Fruit fly (Drosophila melanogaster) whole organism, embryonic: Measurements from ENCODE around the gene Hpd.

Experiments used
- Abd-B ChIP-seq: fragments of 200-800 bp; sonication (Bioruptor generic); optimal IDR thresholded peaks from 2 replicates; lab custom pipeline; 2018; ENCODE audit warnings: missing biosample characterization, mild to moderate bottlenecking, missing genetic modification characterization, moderate library complexity
- Atf-2 ChIP-seq: fragments of 200-800 bp; sonication (Bioruptor generic); optimal IDR thresholded peaks from 2 replicates; lab custom pipeline; 2016; ENCODE audit warnings: missing biosample characterization, missing genetic modification characterization
- CG1024 ChIP-seq: fragments of 200-800 bp; sonication (Bioruptor generic); IDR thresholded peaks from 2 replicates; pipeline ENCODE4 v1.3.6; 2022; ENCODE audit warnings: missing biosample characterization, missing genetic modification characterization
- CG10274 ChIP-seq: fragments of 200-800 bp; sonication (Bioruptor generic); optimal IDR thresholded peaks from 3 replicates; lab custom pipeline; 2017; ENCODE audit warnings: missing biosample characterization, mild to moderate bottlenecking, missing genetic modification characterization
- CG10654 ChIP-seq: fragments of 200-800 bp; sonication (Bioruptor generic); optimal IDR thresholded peaks from 2 replicates; lab custom pipeline; 2016; ENCODE audit warnings: missing biosample characterization, missing genetic modification characterization
- CG12391 ChIP-seq: fragments of 200-800 bp; sonication (Bioruptor generic); optimal IDR thresholded peaks from 3 replicates; lab custom pipeline; 2018; ENCODE audit warnings: missing biosample characterization, mild to moderate bottlenecking, missing genetic modification characterization, moderate library complexity
- CG13287 ChIP-seq: fragments of 200-800 bp; sonication (Bioruptor generic); IDR thresholded peaks from 2 replicates; pipeline ENCODE4 v1.3.6; 2022; ENCODE audit warnings: missing biosample characterization, missing genetic modification characterization; ENCODE audit not compliant: partially characterized antibody
- CG13296 ChIP-seq: fragments of 200-800 bp; sonication (Bioruptor generic); optimal IDR thresholded peaks from 3 replicates; lab custom pipeline; 2018; ENCODE audit warnings: missing biosample characterization, mild to moderate bottlenecking, missing genetic modification characterization
- CG15011 ChIP-seq: fragments of 200-800 bp; sonication (Bioruptor generic); optimal IDR thresholded peaks from 3 replicates; lab custom pipeline; 2018; ENCODE audit warnings: missing biosample characterization, mild to moderate bottlenecking, missing genetic modification characterization
- CG1602 ChIP-seq: fragments of 200-800 bp; sonication (Bioruptor generic); optimal IDR thresholded peaks from 3 replicates; lab custom pipeline; 2016; ENCODE audit warnings: missing biosample characterization, missing genetic modification characterization
- CG16779 ChIP-seq: fragments of 200-800 bp; sonication (Bioruptor generic); IDR thresholded peaks from 2 replicates; pipeline ENCODE4 v1.3.6; 2022; ENCODE audit warnings: missing biosample characterization, missing genetic modification characterization
- CG17568 ChIP-seq: fragments of 200-800 bp; sonication (Bioruptor generic); optimal IDR thresholded peaks from 2 replicates; lab custom pipeline; 2018; ENCODE audit warnings: missing biosample characterization, mild to moderate bottlenecking, missing genetic modification characterization, moderate library complexity
- CG30020 ChIP-seq: fragments of 200-800 bp; optimal IDR thresholded peaks from 2 replicates; lab custom pipeline; 2019; ENCODE audit warnings: missing biosample characterization, mild to moderate bottlenecking, missing genetic modification characterization, moderate library complexity
- CG31365 ChIP-seq: fragments of 200-800 bp; sonication (Bioruptor generic); optimal IDR thresholded peaks from 2 replicates; lab custom pipeline; 2018; ENCODE audit warnings: missing biosample characterization, mild to moderate bottlenecking, missing genetic modification characterization
- CG31388 ChIP-seq: fragments of 200-800 bp; sonication (Bioruptor generic); optimal IDR thresholded peaks from 2 replicates; lab custom pipeline; 2016; ENCODE audit warnings: missing biosample characterization, missing genetic modification characterization
- CG3163 ChIP-seq: fragments of 200-800 bp; sonication (Bioruptor generic); optimal IDR thresholded peaks from 3 replicates; lab custom pipeline; 2016; ENCODE audit warnings: missing biosample characterization, missing genetic modification characterization
- CG3281 ChIP-seq: fragments of 200-800 bp; sonication (Bioruptor generic); optimal IDR thresholded peaks from 3 replicates; lab custom pipeline; 2017; ENCODE audit warnings: missing biosample characterization, mild to moderate bottlenecking, missing genetic modification characterization
- CG3995 ChIP-seq: fragments of 200-800 bp; sonication (Bioruptor generic); optimal IDR thresholded peaks from 3 replicates; lab custom pipeline; 2016; ENCODE audit warnings: missing biosample characterization, missing genetic modification characterization
- CG43689 ChIP-seq: fragments of 200-800 bp; sonication (Bioruptor generic); IDR thresholded peaks from 2 replicates; pipeline ENCODE4 v1.3.6; 2022; ENCODE audit warnings: missing biosample characterization, missing genetic modification characterization
- CG6683 ChIP-seq: fragments of 200-800 bp; sonication (Bioruptor generic); optimal IDR thresholded peaks from 2 replicates; lab custom pipeline; 2017; ENCODE audit warnings: missing biosample characterization, mild to moderate bottlenecking, missing genetic modification characterization, missing genetic modification reagents
- CG7963 ChIP-seq: fragments of 200-800 bp; sonication (Bioruptor generic); IDR thresholded peaks from 3 replicates; pipeline ENCODE4 v1.3.6; 2022; ENCODE audit warnings: missing biosample characterization, missing genetic modification characterization; ENCODE audit not compliant: partially characterized antibody
- CG9817 ChIP-seq: fragments of 200-800 bp; sonication (Bioruptor generic); optimal IDR thresholded peaks from 2 replicates; lab custom pipeline; 2018; ENCODE audit warnings: missing biosample characterization, mild to moderate bottlenecking, missing genetic modification characterization, moderate library complexity
- Camta ChIP-seq: fragments of 200-800 bp; sonication (Bioruptor generic); optimal IDR thresholded peaks from 2 replicates; lab custom pipeline; 2016; ENCODE audit warnings: missing biosample characterization, missing genetic modification characterization
- Dbx ChIP-seq: fragments of 200-800 bp; sonication (Bioruptor generic); IDR thresholded peaks from 3 replicates; pipeline ENCODE4 v1.3.6; 2022; ENCODE audit warnings: missing biosample characterization, missing genetic modification characterization
- E2f2 ChIP-seq: fragments of 200-800 bp; sonication (Bioruptor generic); IDR thresholded peaks from 2 replicates; pipeline ENCODE4 v1.3.6; 2022; ENCODE audit warnings: missing biosample characterization, missing genetic modification characterization
- HLH3B ChIP-seq: fragments of 200-800 bp; sonication (Bioruptor generic); IDR thresholded peaks from 2 replicates; pipeline ENCODE4 v1.3.6; 2022; ENCODE audit warnings: missing biosample characterization, missing genetic modification characterization
- Hr51 ChIP-seq, 2 experiments: fragments of 200-800 bp; sonication (Bioruptor generic); optimal IDR thresholded peaks; 2 replicates in 1 of 2; 3 replicates in 1 of 2; lab custom pipeline; 2016 to 2018; ENCODE audit warnings: missing biosample characterization in 2 of 2, missing genetic modification characterization in 2 of 2, mild to moderate bottlenecking in 1 of 2, moderate library complexity in 1 of 2
- NC2α ChIP-seq: fragments of 200-800 bp; sonication (Bioruptor generic); optimal IDR thresholded peaks from 2 replicates; lab custom pipeline; 2016; ENCODE audit warnings: missing biosample characterization, missing genetic modification characterization
- Oli ChIP-seq: fragments of 200-800 bp; sonication (Bioruptor generic); optimal IDR thresholded peaks from 2 replicates; lab custom pipeline; 2018; ENCODE audit warnings: missing biosample characterization, mild to moderate bottlenecking, missing genetic modification characterization, moderate library complexity
- YL-1 ChIP-seq: fragments of 200-800 bp; sonication (Bioruptor generic); optimal IDR thresholded peaks from 3 replicates; lab custom pipeline; 2017; ENCODE audit warnings: missing biosample characterization, mild to moderate bottlenecking, missing genetic modification characterization
- eve ChIP-seq, 2 experiments: fragments of >200 bp; optimal IDR thresholded peaks; 2 replicates each; lab custom pipeline; 2017; ENCODE audit warnings: missing biosample characterization in 2 of 2, missing genetic modification characterization in 2 of 2
- exex ChIP-seq: fragments of 200-800 bp; sonication (Bioruptor generic); optimal IDR thresholded peaks from 4 replicates; lab custom pipeline; 2018; ENCODE audit warnings: missing biosample characterization, mild to moderate bottlenecking, missing genetic modification characterization, moderate library complexity
- fd3F ChIP-seq: fragments of 200-800 bp; sonication (Bioruptor generic); optimal IDR thresholded peaks from 2 replicates; lab custom pipeline; 2018; ENCODE audit warnings: missing biosample characterization, mild to moderate bottlenecking, missing genetic modification characterization, moderate library complexity
- fd64A ChIP-seq: fragments of 200-800 bp; sonication (Bioruptor generic); optimal IDR thresholded peaks from 3 replicates; lab custom pipeline; 2018; ENCODE audit warnings: missing biosample characterization, mild to moderate bottlenecking, missing genetic modification characterization
- gcm2 ChIP-seq: fragments of 200-800 bp; sonication (Bioruptor generic); optimal IDR thresholded peaks from 2 replicates; lab custom pipeline; 2016; ENCODE audit warnings: missing biosample characterization, missing genetic modification characterization
- gem ChIP-seq: fragments of 200-800 bp; sonication (Bioruptor generic); optimal IDR thresholded peaks from 2 replicates; lab custom pipeline; 2019; ENCODE audit warnings: missing biosample characterization, mild to moderate bottlenecking, missing genetic modification characterization, moderate library complexity
- gsb-n ChIP-seq: fragments of 200-800 bp; sonication (Bioruptor generic); optimal IDR thresholded peaks from 3 replicates; lab custom pipeline; 2018; ENCODE audit warnings: missing biosample characterization, mild to moderate bottlenecking, missing genetic modification characterization
- ham ChIP-seq: fragments of 200-800 bp; sonication (Bioruptor generic); IDR thresholded peaks from 2 replicates; pipeline ENCODE4 v1.3.6; 2022; ENCODE audit warnings: missing biosample characterization, missing genetic modification characterization
- lmd ChIP-seq: fragments of 200-800 bp; sonication (Bioruptor generic); IDR thresholded peaks from 2 replicates; pipeline ENCODE4 v1.3.6; 2022; ENCODE audit warnings: missing biosample characterization, missing genetic modification characterization
- nerfin-2 ChIP-seq: fragments of 200-800 bp; sonication (Bioruptor generic); IDR thresholded peaks from 2 replicates; pipeline ENCODE4 v1.3.6; 2022; ENCODE audit warnings: missing biosample characterization, missing genetic modification characterization; ENCODE audit not compliant: partially characterized antibody
- otp ChIP-seq: fragments of 200-800 bp; sonication (Bioruptor generic); IDR thresholded peaks from 3 replicates; pipeline ENCODE4, ENCODE4 v1.3.6; 2022; ENCODE audit warnings: missing biosample characterization, missing genetic modification characterization
- rib ChIP-seq: fragments of 200-800 bp; sonication (Bioruptor generic); IDR thresholded peaks from 2 replicates; pipeline ENCODE4 v1.3.6; 2022; ENCODE audit warnings: missing biosample characterization, missing genetic modification characterization
- sens-2 ChIP-seq: fragments of 200-800 bp; sonication (Bioruptor generic); IDR thresholded peaks from 2 replicates; pipeline ENCODE4 v1.3.6; 2022; ENCODE audit warnings: missing biosample characterization, missing genetic modification characterization
- so ChIP-seq: fragments of 200-800 bp; sonication (Bioruptor generic); IDR thresholded peaks from 3 replicates; pipeline ENCODE4 v1.3.6; 2022; ENCODE audit warnings: missing biosample characterization, missing genetic modification characterization
- sob ChIP-seq: fragments of 200-800 bp; sonication (Bioruptor generic); IDR thresholded peaks from 2 replicates; pipeline ENCODE4 v1.3.6; 2022; ENCODE audit warnings: missing biosample characterization, missing genetic modification characterization
- stwl ChIP-seq: fragments of 200-800 bp; sonication (Bioruptor generic); optimal IDR thresholded peaks from 3 replicates; lab custom pipeline; 2018; ENCODE audit warnings: missing biosample characterization, mild to moderate bottlenecking, missing genetic modification characterization, moderate library complexity
- tgo ChIP-seq: fragments of 200-800 bp; sonication (Bioruptor generic); IDR thresholded peaks from 3 replicates; pipeline ENCODE4 v1.3.6; 2022; ENCODE audit warnings: missing biosample characterization, missing genetic modification characterization
- tll ChIP-seq, 2 experiments: fragments of 200-800 bp in 1 of 2; fragments of >200 bp in 1 of 2; sonication (Bioruptor generic) in 1 of 2; optimal IDR thresholded peaks; 2 replicates each; lab custom pipeline; 2017 to 2019; ENCODE audit warnings: missing biosample characterization in 2 of 2, missing genetic modification characterization in 2 of 2, mild to moderate bottlenecking in 1 of 2, moderate library complexity in 1 of 2
- z ChIP-seq: fragments of 200-800 bp; sonication (Bioruptor generic); IDR thresholded peaks from 3 replicates; pipeline ENCODE4 v1.3.6; 2022; ENCODE audit warnings: missing biosample characterization, missing genetic modification characterization

Gene Hpd

DNA sequence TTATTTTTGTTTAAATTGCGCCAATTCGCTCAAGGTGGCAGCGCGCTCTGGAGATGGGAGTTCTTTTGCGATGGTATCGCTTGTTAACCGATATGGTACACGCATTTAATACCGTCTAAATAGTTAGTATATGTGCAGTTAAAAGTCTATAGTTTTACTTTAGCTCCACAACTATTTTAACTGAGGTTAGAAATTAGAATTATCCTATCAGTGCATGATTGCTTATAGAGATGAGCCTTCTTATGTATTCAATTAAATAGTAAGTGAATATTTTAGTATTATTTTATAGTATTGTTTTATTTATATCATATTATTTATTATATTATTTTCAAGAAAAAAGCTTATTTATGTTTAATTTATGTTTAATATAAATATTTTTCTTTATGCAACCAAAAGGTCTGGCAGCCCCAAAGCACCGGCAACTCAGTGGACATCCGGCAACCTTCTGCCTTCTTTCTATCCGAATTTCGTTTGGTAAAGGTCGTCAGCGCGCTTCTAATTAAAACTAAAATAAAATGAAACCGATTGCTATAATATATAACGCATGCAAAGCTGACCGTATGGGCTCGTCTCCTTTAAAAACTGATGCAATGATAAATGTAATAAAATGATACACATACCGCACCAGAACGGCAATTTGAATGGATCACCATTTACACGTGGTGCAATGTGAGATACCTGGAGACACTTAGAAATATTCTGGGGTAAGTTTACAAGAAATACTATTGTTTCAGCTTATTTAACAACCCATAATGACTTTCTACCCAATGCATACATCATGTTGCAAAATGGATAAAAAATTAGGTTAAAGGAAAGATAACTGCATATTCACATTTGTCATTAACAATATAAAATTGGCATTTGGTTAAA is 13.4 kb upstream of the Hpd start, which contains the start of gene CG5199 (continued):
- peak; percentile 56 for TF ChIP-seq CG1602
- no peak for TF ChIP-seq CG16779
- peak; percentile 0 to 65 for TF ChIP-seq Hr51 (GFP tag; optimal IDR thresholded peaks at IDR 0.05; lab: Kevin White, UChicago)
- peak; percentile 75 for TF ChIP-seq CG3281 (GFP tag; lab: Kevin White, UChicago)
- peak; percentile 72 for TF ChIP-seq tgo (GFP tag; lab: Robert Waterston, UW)
- no peak for TF ChIP-seq CG31365 (tag; lab: Kevin White, UChicago)
- TF ChIP-seq gsb-n (tag; lab: Kevin White, UChicago): peak; percentile 70
- no peak for TF ChIP-seq CG3163 (GFP tag; lab: Kevin White, UChicago)
- TF ChIP-seq sob (GFP tag; lab: Robert Waterston, UW): no peak
- TF ChIP-seq fd64A (GFP tag; lab: Kevin White, UChicago): no peak
- TF ChIP-seq nerfin-2 (GFP tag; lab: Robert Waterston, UW): no peak
- no peak for TF ChIP-seq tll (GFP tag; optimal IDR thresholded peaks at IDR 0.05; lab: Kevin White, UChicago)
- no peak for TF ChIP-seq CG17568 (GFP tag; lab: Kevin White, UChicago)
- TF ChIP-seq so (GFP tag; lab: Robert Waterston, UW): no peak
- no peak for TF ChIP-seq CG43689
- TF ChIP-seq stwl (tag; lab: Kevin White, UChicago): peak; percentile 50
- TF ChIP-seq Abd-B (GFP tag; lab: Kevin White, UChicago): peak; percentile 91
- TF ChIP-seq CG15011: no peak
- TF ChIP-seq NC2α (GFP tag; lab: Kevin White, UChicago): no peak
- TF ChIP-seq CG3995 (GFP tag; lab: Kevin White, UChicago): peak; percentile 19
- TF ChIP-seq gem (tag; lab: Kevin White, UChicago): peak; percentile 91
- peak; percentile 58 for TF ChIP-seq Camta
- TF ChIP-seq CG31388 (GFP tag; lab: Kevin White, UChicago): peak; percentile 56
- peak; percentile 62 for TF ChIP-seq E2f2 (GFP tag; lab: Robert Waterston, UW)
- TF ChIP-seq exex: no peak
- TF ChIP-seq CG13287: peak; percentile 79
- peak; percentile 75 for TF ChIP-seq lmd
- peak; percentile 77 for TF ChIP-seq CG30020 (tag; lab: Kevin White, UChicago)
- peak; percentile 75; the same call in 2 of the 3 replicates for TF ChIP-seq Dbx (GFP tag; lab: Robert Waterston, UW)
- TF ChIP-seq HLH3B (GFP tag; lab: Robert Waterston, UW): peak; percentile 42; the same call in 1 of the 2 replicates
- TF ChIP-seq Oli (tag; lab: Kevin White, UChicago): peak; percentile 56
- TF ChIP-seq otp: no peak
- TF ChIP-seq CG12391 (tag; lab: Kevin White, UChicago): peak; percentile 80
- TF ChIP-seq rib: no peak
- no peak for TF ChIP-seq eve (GFP tag; optimal IDR thresholded peaks at IDR 0.05; lab: Kevin White, UChicago)
- peak; percentile 79 for TF ChIP-seq CG9817 (tag; lab: Kevin White, UChicago)
- peak; percentile 19 for TF ChIP-seq CG6683 (GFP tag; lab: Kevin White, UChicago)
- no peak for TF ChIP-seq gcm2 (GFP tag; lab: Kevin White, UChicago)
- peak; percentile 41 for TF ChIP-seq YL-1
- TF ChIP-seq CG1024 (GFP tag; lab: Robert Waterston, UW): no peak
- no peak for TF ChIP-seq sens-2
- TF ChIP-seq Atf-2 (GFP tag; lab: Kevin White, UChicago): no peak
- no peak for TF ChIP-seq ham (GFP tag; lab: Robert Waterston, UW)
- peak; percentile 55 for TF ChIP-seq fd3F (GFP tag; lab: Kevin White, UChicago)
- peak; percentile 73 for TF ChIP-seq CG10654 (GFP tag; lab: Kevin White, UChicago)
- TF ChIP-seq CG7963 (GFP tag; lab: Robert Waterston, UW): peak; percentile 59; the same call in 2 of the 3 replicates
- peak; percentile 54 for TF ChIP-seq CG13296
- TF ChIP-seq CG10274 (GFP tag; lab: Kevin White, UChicago): peak; percentile 20
- no peak for TF ChIP-seq z (GFP tag; lab: Robert Waterston, UW)
